Worm (Caenorhabditis elegans) whole organism, L3 larva: ENCODE measurements around the gene R10E11.5.

Experiments used
- aly-2 ChIP-seq: fragments of 150-350 bp; optimal IDR thresholded peaks from 2 replicates; lab custom pipeline; 2014; ENCODE audit warnings: missing biosample characterization, missing genetic modification characterization
- ama-1 ChIP-seq: fragments of 150-350 bp; optimal IDR thresholded peaks from 2 replicates; lab custom pipeline; 2018
- ceh-16 ChIP-seq: sonication (generic microtip); optimal IDR thresholded peaks from 2 replicates; lab custom pipeline; 2017; ENCODE audit warnings: missing biosample characterization, missing genetic modification characterization
- ceh-28 ChIP-seq: fragments of 150-350 bp; optimal IDR thresholded peaks from 2 replicates; lab custom pipeline; 2014; ENCODE audit warnings: missing biosample characterization, missing genetic modification reagents, missing genetic modification characterization
- ceh-82 ChIP-seq: fragments of 150-350 bp; optimal IDR thresholded peaks from 2 replicates; lab custom pipeline; 2014; ENCODE audit warnings: missing biosample characterization, missing genetic modification characterization
- egl-5 ChIP-seq: fragments of 150-350 bp; optimal IDR thresholded peaks from 2 replicates; lab custom pipeline; 2017; ENCODE audit warnings: missing biosample characterization, missing genetic modification reagents, missing genetic modification characterization, inconsistent platforms
- elt-1 ChIP-seq: fragments of 150-350 bp; optimal IDR thresholded peaks from 2 replicates; lab custom pipeline; 2014; ENCODE audit warnings: missing biosample characterization, missing genetic modification characterization
- elt-2 ChIP-seq: sonication (generic microtip); optimal IDR thresholded peaks from 2 replicates; lab custom pipeline; 2016; ENCODE audit warnings: missing genetic modification reagents, mild to moderate bottlenecking, missing genetic modification characterization, missing compliant biosample characterization
- elt-3 ChIP-seq, 3 experiments: fragments of 150-350 bp in 1 of 3; sonication (generic microtip) in 2 of 3; optimal IDR thresholded peaks; 2 replicates in 2 of 3; 4 replicates in 1 of 3; lab custom pipeline; 2014 to 2017; ENCODE audit warnings: missing biosample characterization in 3 of 3, missing genetic modification characterization in 3 of 3
- eor-1 ChIP-seq, 2 experiments: fragments of 150-350 bp; optimal IDR thresholded peaks; 2 replicates each; lab custom pipeline; 2014 to 2018; ENCODE audit warnings: missing biosample characterization in 2 of 2, missing genetic modification characterization in 2 of 2
- fkh-10 ChIP-seq: sonication (generic microtip); optimal IDR thresholded peaks from 2 replicates; lab custom pipeline; 2017; ENCODE audit warnings: missing biosample characterization, missing genetic modification reagents, missing genetic modification characterization
- hmg-11 ChIP-seq: sonication (generic microtip); optimal IDR thresholded peaks from 2 replicates; lab custom pipeline; 2016; ENCODE audit warnings: missing genetic modification characterization, missing compliant biosample characterization
- jun-1 ChIP-seq: fragments of 150-350 bp; optimal IDR thresholded peaks from 2 replicates; lab custom pipeline; 2014; ENCODE audit warnings: missing biosample characterization, missing genetic modification reagents, missing genetic modification characterization
- lin-15B ChIP-seq: fragments of 150-350 bp; optimal IDR thresholded peaks from 2 replicates; lab custom pipeline; 2014; ENCODE audit warnings: missing biosample characterization, missing genetic modification characterization
- lsy-12 ChIP-seq: sonication (generic microtip); optimal IDR thresholded peaks from 2 replicates; lab custom pipeline; 2016; ENCODE audit warnings: mild to moderate bottlenecking, missing genetic modification characterization, missing compliant biosample characterization
- mml-1 ChIP-seq: fragments of 150-350 bp; sonication (generic microtip); optimal IDR thresholded peaks from 3 replicates; lab custom pipeline; 2014; ENCODE audit warnings: missing biosample characterization, missing genetic modification characterization
- nfya-1 ChIP-seq: sonication (generic microtip); optimal IDR thresholded peaks from 2 replicates; lab custom pipeline; 2017; ENCODE audit warnings: missing genetic modification characterization, mild to moderate bottlenecking, missing compliant biosample characterization, antibody characterized with exemption, moderate library complexity; ENCODE audit not compliant: insufficient read depth
- nhr-11 ChIP-seq: fragments of 150-350 bp; optimal IDR thresholded peaks from 2 replicates; lab custom pipeline; 2014; ENCODE audit warnings: missing biosample characterization, missing genetic modification characterization
- nhr-23 ChIP-seq: fragments of 150-350 bp; optimal IDR thresholded peaks from 2 replicates; lab custom pipeline; 2014; ENCODE audit warnings: missing biosample characterization, missing genetic modification reagents, missing genetic modification characterization
- nhr-237 ChIP-seq: fragments of 150-350 bp; optimal IDR thresholded peaks from 2 replicates; lab custom pipeline; 2014; ENCODE audit warnings: missing biosample characterization, missing genetic modification characterization
- nhr-25 ChIP-seq: sonication (generic microtip); optimal IDR thresholded peaks from 2 replicates; lab custom pipeline; 2017; ENCODE audit warnings: missing biosample characterization, missing genetic modification characterization
- nhr-28 ChIP-seq: fragments of 150-350 bp; optimal IDR thresholded peaks from 2 replicates; lab custom pipeline; 2014; ENCODE audit warnings: missing biosample characterization, missing genetic modification characterization
- nhr-43 ChIP-seq: sonication (generic microtip); optimal IDR thresholded peaks from 2 replicates; lab custom pipeline; 2016; ENCODE audit warnings: mild to moderate bottlenecking, missing genetic modification characterization, missing compliant biosample characterization; ENCODE audit not compliant: poor library complexity, severe bottlenecking
- nhr-67 ChIP-seq: fragments of 150-350 bp; optimal IDR thresholded peaks from 2 replicates; lab custom pipeline; 2014; ENCODE audit warnings: missing biosample characterization, missing genetic modification characterization
- nhr-77 ChIP-seq: fragments of 150-350 bp; optimal IDR thresholded peaks from 2 replicates; lab custom pipeline; 2014; ENCODE audit warnings: missing biosample characterization, missing genetic modification characterization
- pha-4 ChIP-seq: fragments of 150-350 bp; optimal IDR thresholded peaks from 2 replicates; lab custom pipeline; 2014; ENCODE audit warnings: missing biosample characterization, missing genetic modification reagents, missing genetic modification characterization
- pqm-1 ChIP-seq: fragments of 150-350 bp; optimal IDR thresholded peaks from 2 replicates; lab custom pipeline; 2017; ENCODE audit warnings: missing biosample characterization, missing genetic modification characterization, inconsistent platforms
- sea-2 ChIP-seq: fragments of 150-350 bp; sonication (generic microtip); optimal IDR thresholded peaks from 4 replicates; lab custom pipeline; 2014; ENCODE audit warnings: missing biosample characterization, missing genetic modification reagents, missing genetic modification characterization
- tbx-2 ChIP-seq: sonication (generic microtip); optimal IDR thresholded peaks from 2 replicates; lab custom pipeline; 2016; ENCODE audit warnings: mild to moderate bottlenecking, missing genetic modification characterization, missing compliant biosample characterization
- unc-39 ChIP-seq: sonication (generic microtip); optimal IDR thresholded peaks from 4 replicates; lab custom pipeline; 2017; ENCODE audit warnings: missing biosample characterization, missing genetic modification characterization
- zag-1 ChIP-seq: fragments of 150-350 bp; optimal IDR thresholded peaks from 2 replicates; lab custom pipeline; 2014; ENCODE audit warnings: missing biosample characterization, missing genetic modification characterization
- ztf-11 ChIP-seq: fragments of 150-350 bp; optimal IDR thresholded peaks from 2 replicates; lab custom pipeline; 2014; ENCODE audit warnings: missing biosample characterization, missing genetic modification characterization
- ztf-4 ChIP-seq: fragments of 150-350 bp; optimal IDR thresholded peaks from 2 replicates; lab custom pipeline; 2014; ENCODE audit warnings: missing biosample characterization, missing genetic modification characterization

Gene R10E11.5

DNA sequence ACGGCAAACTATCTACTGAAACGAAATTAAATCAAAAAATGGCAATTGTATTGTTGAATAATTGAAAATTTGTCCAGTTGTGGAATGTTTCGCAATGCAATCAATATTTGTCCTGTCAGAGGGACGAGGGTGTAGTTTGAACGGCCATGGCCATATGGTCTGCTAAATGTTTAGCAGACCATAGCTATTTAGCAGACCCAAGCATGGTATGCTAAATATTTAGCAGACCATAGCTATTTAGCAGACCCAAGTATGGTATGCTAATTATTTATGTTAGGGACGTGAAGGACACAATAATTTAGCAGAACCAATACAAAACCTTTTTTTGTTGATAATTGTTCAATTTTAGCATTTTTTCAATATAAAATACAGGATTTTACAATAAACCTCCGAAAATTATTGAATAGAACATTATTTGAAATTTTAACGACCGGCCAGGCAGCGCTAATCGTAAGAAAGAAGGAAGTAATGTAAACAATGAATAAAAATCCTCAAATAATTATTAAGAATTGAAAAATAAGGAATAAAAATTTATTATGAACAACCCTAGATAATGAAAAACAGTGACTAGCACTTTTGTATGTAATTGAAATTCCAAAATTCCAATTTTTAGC is 15.6 kb upstream of the R10E11.5 start, which contains the start of gene riok-3:
riok-3 (minus strand) TSS at position 15 of the 614 bp plus-strand sequence.
- TF ChIP-seq lsy-12 (tag; lab: Kevin White, UChicago) (no peak), nfya-1 (peak; percentile 12), elt-2 (peak; percentile 20), nhr-237 (no peak), ama-1 (lab: Kevin White, UChicago) (peak; percentile 62), nhr-25 (peak; percentile 33), elt-1 (no peak), ceh-16 (tag; lab: Kevin White, UChicago) (no peak), nhr-23 (tag; lab: Kevin White, UChicago) (peak; percentile 36), eor-1 (tag; optimal IDR thresholded peaks at IDR 0.05; lab: Kevin White, UChicago) (no peak), egl-5 (tag; lab: Kevin White, UChicago) (no peak)
- TF ChIP-seq, all 47 proteins: peak for 5

ce11 chrIII:9802045-9802444 is 12.6 kb upstream of the R10E11.5 start:
- no peak for TF ChIP-seq nhr-23 (tag; lab: Kevin White, UChicago)
- TF ChIP-seq ama-1 (lab: Kevin White, UChicago): peak; percentile 50

DNA sequence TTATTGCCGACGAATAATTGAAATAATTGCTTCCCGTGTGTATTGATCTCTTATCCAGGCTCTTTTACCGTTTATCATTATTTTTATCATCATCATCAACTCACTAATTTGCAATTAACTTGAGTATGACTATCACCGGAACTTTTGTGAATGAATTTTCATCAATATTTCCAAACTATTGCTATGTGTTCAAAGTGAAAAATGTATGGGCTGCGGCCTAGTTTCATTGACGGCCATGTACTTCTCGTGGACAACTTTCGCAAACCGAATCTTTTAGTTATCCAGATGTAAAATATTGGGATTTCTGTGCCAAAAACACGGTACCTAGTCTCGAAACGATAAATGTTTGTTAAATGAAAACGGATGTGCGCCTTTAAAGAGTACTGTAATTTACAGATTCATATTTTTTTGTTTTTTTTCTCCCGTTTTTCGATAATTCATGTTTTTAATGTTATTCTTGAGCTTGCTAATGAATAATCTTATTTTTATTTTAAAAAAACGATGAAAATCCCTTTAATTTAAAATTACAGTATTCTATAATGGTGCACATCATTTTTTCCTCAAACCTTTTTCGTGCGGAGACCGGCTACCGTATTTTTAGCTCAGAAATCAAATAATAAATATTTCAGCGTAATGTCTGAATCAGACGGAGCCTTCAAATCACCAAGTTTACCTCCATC is 9.2 kb upstream of the R10E11.5 start, which contains the start of gene ZK632.2:
ZK632.2 (plus strand) TSS at position 630 of the 680 bp plus-strand sequence.
- TF ChIP-seq nfya-1 (peak; percentile 1), nhr-28 (tag; lab: Kevin White, UChicago) (no peak), hmg-11 (tag; lab: Kevin White, UChicago) (no peak), ceh-82 (tag; lab: Kevin White, UChicago) (no peak), lin-15B (tag; lab: Kevin White, UChicago) (peak; percentile 10), ztf-4 (tag; lab: Kevin White, UChicago) (no peak), sea-2 (GFP tag; lab: Kevin White, UChicago) (no peak), egl-5 (tag; lab: Kevin White, UChicago) (no peak)
- TF ChIP-seq, all 47 proteins: peak for 2

DNA sequence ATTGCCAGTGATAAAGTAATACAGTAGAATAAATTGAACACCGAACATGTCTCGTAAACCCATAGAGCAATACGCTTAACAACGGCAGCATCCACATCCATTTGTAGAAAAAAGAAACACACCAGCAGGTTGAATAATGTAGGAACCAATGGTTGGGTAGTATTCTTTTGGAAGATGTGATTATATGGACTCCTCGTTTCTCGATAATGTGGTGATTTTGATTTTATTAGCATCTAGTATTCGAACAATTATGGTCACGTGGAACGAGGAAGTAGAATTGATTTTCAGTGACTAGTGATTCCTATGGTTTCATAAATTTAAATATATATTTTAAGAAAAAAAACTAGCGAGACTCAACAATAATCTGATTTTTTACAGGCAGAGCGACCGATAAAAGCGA is 7.0 kb upstream of the R10E11.5 start, which contains the start of gene srxa-10:
srxa-10 (minus strand) TSS at position 101 of the 400 bp plus-strand sequence.
- TF ChIP-seq mml-1 (tag; lab: Kevin White, UChicago) (no peak), pqm-1 (tag; lab: Kevin White, UChicago) (no peak)

ce11 chrIII:9793592-9794417 is 4.3 kb upstream of the R10E11.5 start, which contains the start of the genes R10E11.9 and mcm-6:
TSS of gene R10E11.9 (minus strand) at chrIII:9793642.
TSS of gene mcm-6 (plus strand) at chrIII:9794367.
- peak; percentile 72 for TF ChIP-seq nhr-25
- TF ChIP-seq nfya-1: peak; percentile 18
- no peak for TF ChIP-seq nhr-67 (tag; lab: Kevin White, UChicago)

- TF ChIP-seq nhr-23 (tag; lab: Kevin White, UChicago) (no peak), nfya-1 (peak; percentile 83)
Measured at ce11 chrIII:9789083-9789482, 374 bp downstream of the R10E11.5 start.

DNA sequence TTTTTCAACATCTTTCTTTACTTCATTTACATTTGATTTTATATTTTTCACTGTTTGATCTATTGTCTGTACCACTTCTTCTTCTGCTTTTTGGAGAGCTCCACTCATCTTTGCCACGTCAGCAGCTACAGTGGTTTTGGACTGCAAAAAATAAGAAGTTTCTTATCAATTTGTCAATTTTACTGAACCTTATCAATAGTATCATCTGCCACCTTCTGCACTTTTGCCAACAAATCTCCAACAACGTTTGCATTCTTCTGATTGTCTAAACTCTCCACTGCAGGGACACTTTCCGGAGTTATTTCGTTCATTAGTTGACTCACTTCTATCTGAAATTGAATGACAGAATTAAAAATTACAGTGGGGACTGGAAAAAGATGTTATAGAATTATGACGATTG is 2.7 kb downstream of the R10E11.5 start:
- TF ChIP-seq aly-2 (tag; lab: Kevin White, UChicago) (no peak), pha-4 (peak; percentile 37), elt-2 (peak; percentile 84), pqm-1 (tag; lab: Kevin White, UChicago) (peak; percentile 90)

DNA sequence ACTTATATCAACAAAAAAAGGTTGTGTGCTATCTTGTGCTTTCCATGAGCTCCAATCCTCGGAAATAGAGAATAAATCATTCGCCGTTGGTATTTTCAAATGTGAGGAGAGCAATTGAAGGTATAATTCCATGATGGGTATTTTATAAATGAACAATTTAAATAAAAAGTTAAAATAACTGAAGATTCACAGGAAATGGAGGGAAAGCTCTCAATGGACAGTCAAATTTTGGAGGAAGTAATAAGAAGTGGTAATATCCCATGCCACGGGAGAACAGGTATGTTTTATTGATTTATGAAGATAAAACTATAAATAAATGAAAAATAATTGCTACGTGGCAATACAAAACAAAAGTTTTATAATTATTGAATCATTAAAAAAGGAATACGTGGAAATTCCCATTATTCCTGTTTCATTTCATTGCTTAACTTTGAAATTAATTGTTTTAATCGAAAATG is 6.3 kb downstream of the R10E11.5 start:
- TF ChIP-seq ztf-11 (no peak), nhr-11 (tag; lab: Kevin White, UChicago) (no peak), elt-2 (peak; percentile 24), aly-2 (tag; lab: Kevin White, UChicago) (peak; percentile 65), jun-1 (tag; lab: Kevin White, UChicago) (peak; percentile 23), ceh-82 (tag; lab: Kevin White, UChicago) (peak; percentile 8), zag-1 (tag; lab: Kevin White, UChicago) (no peak), elt-3 (tag; optimal IDR thresholded peaks at IDR 0.05; lab: Kevin White, UChicago) (no peak), ceh-28 (tag; lab: Kevin White, UChicago) (peak; percentile 22), unc-39 (tag; lab: Kevin White, UChicago) (no peak), nhr-77 (tag; lab: Kevin White, UChicago) (peak; percentile 27), fkh-10 (no peak), nhr-43 (tag; lab: Kevin White, UChicago) (peak; percentile 33), tbx-2 (tag; lab: Kevin White, UChicago) (peak; percentile 28), nhr-28 (tag; lab: Kevin White, UChicago) (no peak), lsy-12 (tag; lab: Kevin White, UChicago) (peak; percentile 63), elt-1 (no peak), ztf-4 (tag; lab: Kevin White, UChicago) (no peak)
